Fruit fly (Drosophila melanogaster): Measurements from ENCODE around the gene CG17292.

dm6 chr2L:8423047-8423446 is 52.8 kb downstream of the CG17292 start:
- TF ChIP-seq Hr39 (optimal IDR thresholded peaks at IDR 0.05) (no peak), CG17912 (GFP tag; optimal IDR thresholded peaks at IDR 0.05) (no peak), psq (GFP tag; optimal IDR thresholded peaks at IDR 0.05) (no peak), Vsx1 (GFP tag; optimal IDR thresholded peaks at IDR 0.05) (no peak), cwo (GFP tag; optimal IDR thresholded peaks at IDR 0.05) (no peak), insv (GFP tag; optimal IDR thresholded peaks at IDR 0.05) (no peak)
